Worm (Caenorhabditis elegans) whole organism, L4/young adult: Measurements from ENCODE around the gene F22E5.20.
"Not testable (repeated sequence)": the region's sequence is repeated elsewhere in the genome, so short reads cannot be mapped to it uniquely, and the experiment has no call there.

Source experiments
- W03F9.2 ChIP-seq: fragments of 150-350 bp; optimal IDR thresholded peaks from 2 replicates; lab custom pipeline; 2014; ENCODE audit warnings: missing biosample characterization, missing genetic modification characterization
- dao-5 ChIP-seq: sonication (generic microtip); optimal IDR thresholded peaks from 2 replicates; lab custom pipeline; 2016; ENCODE audit warnings: missing genotype, missing genetic modification characterization, moderate library complexity, missing compliant biosample characterization
- him-1 ChIP-seq: sonication (generic microtip); optimal IDR thresholded peaks from 2 replicates; lab custom pipeline; 2016; ENCODE audit warnings: missing genotype, missing genetic modification reagents, missing genetic modification characterization, missing compliant biosample characterization

Gene F22E5.20

ce11 chrII:2673534-2673933 is at the start of gene F22E5.20, which contains the start of gene F22E5.1:
Gene F22E5.20, minus strand, starts transcription at chrII:2673634.
Gene F22E5.1, plus strand, starts transcription at chrII:2673775.
- not testable (repeated sequence) for TF ChIP-seq dao-5, him-1, W03F9.2 (tag; lab: Kevin White, UChicago)

ce11 chrII:2721992-2722391 is 48.6 kb upstream of the F22E5.20 start:
- TF ChIP-seq him-1 (tag; lab: Kevin White, UChicago) (no peak), dao-5 (tag; lab: Kevin White, UChicago) (no peak), W03F9.2 (tag; lab: Kevin White, UChicago) (no peak)

ce11 chrII:2719212-2719611 is 45.8 kb upstream of the F22E5.20 start:
- TF ChIP-seq him-1 (tag; lab: Kevin White, UChicago): no peak
- TF ChIP-seq dao-5 (tag; lab: Kevin White, UChicago): no peak
- no peak for TF ChIP-seq W03F9.2 (tag; lab: Kevin White, UChicago)

ce11 chrII:2717335-2717734 is 43.9 kb upstream of the F22E5.20 start, which contains the start of gene T05A8.3:
Gene T05A8.3, minus strand, starts transcription at chrII:2717435.
- TF ChIP-seq him-1 (tag; lab: Kevin White, UChicago) (no peak), dao-5 (tag; lab: Kevin White, UChicago) (no peak), W03F9.2 (tag; lab: Kevin White, UChicago) (no peak)

- no peak for TF ChIP-seq W03F9.2 (tag; lab: Kevin White, UChicago)
- TF ChIP-seq him-1 (tag; lab: Kevin White, UChicago): no peak
- TF ChIP-seq dao-5 (tag; lab: Kevin White, UChicago): no peak
Measured at ce11 chrII:2710919-2711318, 37.5 kb upstream of the F22E5.20 start, which contains the start of gene T05A8.2. Gene T05A8.2, minus strand, starts transcription at chrII:2711019.

- TF ChIP-seq dao-5 (tag; lab: Kevin White, UChicago) (no peak), him-1 (tag; lab: Kevin White, UChicago) (no peak), W03F9.2 (tag; lab: Kevin White, UChicago) (no peak)
Measured at ce11 chrII:2709942-2710341, 36.5 kb upstream of the F22E5.20 start, which contains the start of gene T05A8.1. Gene T05A8.1, minus strand, starts transcription at chrII:2710042.

ce11 chrII:2707872-2708271 is 34.4 kb upstream of the F22E5.20 start, which contains the start of gene Y47G7B.2:
Gene Y47G7B.2, minus strand, starts transcription at chrII:2708014.
- no peak for TF ChIP-seq dao-5 (tag; lab: Kevin White, UChicago)
- no peak for TF ChIP-seq W03F9.2 (tag; lab: Kevin White, UChicago)
- no peak for TF ChIP-seq him-1 (tag; lab: Kevin White, UChicago)

ce11 chrII:2705200-2705599 is 31.8 kb upstream of the F22E5.20 start, which contains the start of gene srh-128:
Gene srh-128, minus strand, starts transcription at chrII:2705300.
- TF ChIP-seq W03F9.2 (tag; lab: Kevin White, UChicago) (no peak), dao-5 (tag; lab: Kevin White, UChicago) (no peak), him-1 (tag; lab: Kevin White, UChicago) (no peak)

- TF ChIP-seq W03F9.2 (tag; lab: Kevin White, UChicago) (no peak), dao-5 (tag; lab: Kevin White, UChicago) (no peak), him-1 (tag; lab: Kevin White, UChicago) (no peak)
Measured at ce11 chrII:2702757-2703156, 29.3 kb upstream of the F22E5.20 start, which contains the start of gene sri-60. Gene sri-60, minus strand, starts transcription at chrII:2702857.

ce11 chrII:2700229-2700628 is 26.8 kb upstream of the F22E5.20 start, which contains the start of gene sri-61:
Gene sri-61, minus strand, starts transcription at chrII:2700329.
- TF ChIP-seq W03F9.2 (tag; lab: Kevin White, UChicago) (no peak), dao-5 (tag; lab: Kevin White, UChicago) (no peak), him-1 (tag; lab: Kevin White, UChicago) (no peak)

- TF ChIP-seq W03F9.2 (tag; lab: Kevin White, UChicago) (no peak), him-1 (tag; lab: Kevin White, UChicago) (no peak), dao-5 (tag; lab: Kevin White, UChicago) (no peak)
Measured at ce11 chrII:2698378-2698777, 24.9 kb upstream of the F22E5.20 start, which contains the start of gene sri-62. Gene sri-62, minus strand, starts transcription at chrII:2698478.

ce11 chrII:2695079-2695478 is 21.6 kb upstream of the F22E5.20 start:
- TF ChIP-seq him-1 (tag; lab: Kevin White, UChicago) (no peak), W03F9.2 (tag; lab: Kevin White, UChicago) (no peak), dao-5 (tag; lab: Kevin White, UChicago) (no peak)

ce11 chrII:2692476-2692875 is 19.0 kb upstream of the F22E5.20 start, which contains the start of gene set-11:
Gene set-11, minus strand, starts transcription at chrII:2692576.
- TF ChIP-seq dao-5 (tag; lab: Kevin White, UChicago): no peak
- no peak for TF ChIP-seq him-1 (tag; lab: Kevin White, UChicago)
- no peak for TF ChIP-seq W03F9.2 (tag; lab: Kevin White, UChicago)

- TF ChIP-seq him-1 (tag; lab: Kevin White, UChicago): no peak
- TF ChIP-seq W03F9.2 (tag; lab: Kevin White, UChicago): no peak
- no peak for TF ChIP-seq dao-5 (tag; lab: Kevin White, UChicago)
Measured at ce11 chrII:2690080-2690479, 16.6 kb upstream of the F22E5.20 start, which contains the start of gene nspf-3. Gene nspf-3, minus strand, starts transcription at chrII:2690180.
